Fruit fly (Drosophila melanogaster): Measurements from ENCODE around the gene CG3347.

Gene CG3347

dm6 chr2L:3299142-3299541 is 29.9 kb downstream of the CG3347 start:
- TF ChIP-seq foxo (GFP tag; optimal IDR thresholded peaks at IDR 0.05), result no peak

dm6 chr2L:3299803-3300202 is 30.6 kb downstream of the CG3347 start:
- TF ChIP-seq ey (GFP tag; optimal IDR thresholded peaks at IDR 0.05) (no peak), fru (GFP tag; optimal IDR thresholded peaks at IDR 0.05) (no peak), Vsx2 (GFP tag; optimal IDR thresholded peaks at IDR 0.05; ENCODE audit: partially characterized antibody) (no peak), sv (GFP tag; optimal IDR thresholded peaks at IDR 0.05) (no peak), h (GFP tag; optimal IDR thresholded peaks at IDR 0.05) (no peak), Dif (GFP tag; optimal IDR thresholded peaks at IDR 0.05; ENCODE audit: partially characterized antibody) (no peak), usp (GFP tag; optimal IDR thresholded peaks at IDR 0.05) (no peak), woc (GFP tag; optimal IDR thresholded peaks at IDR 0.05) (no peak), Hr78 (GFP tag; optimal IDR thresholded peaks at IDR 0.05) (no peak), Dfd (GFP tag; optimal IDR thresholded peaks at IDR 0.05) (no peak), dl (GFP tag; optimal IDR thresholded peaks at IDR 0.05; ENCODE audit: insufficient read depth in 1 of 2, partially characterized antibody in 2 of 2) (no peak), Hnf4 (GFP tag; optimal IDR thresholded peaks at IDR 0.05) (no peak), N (GFP tag; optimal IDR thresholded peaks at IDR 0.05) (no peak), CG32264 (GFP tag; optimal IDR thresholded peaks at IDR 0.05) (no peak)

dm6 chr2L:3301058-3301457 is 31.8 kb downstream of the CG3347 start:
- TF ChIP-seq Sp1 (GFP tag; optimal IDR thresholded peaks at IDR 0.05) (no peak), dl (GFP tag; optimal IDR thresholded peaks at IDR 0.05; ENCODE audit: insufficient read depth in 1 of 2, partially characterized antibody in 2 of 2) (no peak), woc (GFP tag; optimal IDR thresholded peaks at IDR 0.05) (no peak), dmrt93B (GFP tag; optimal IDR thresholded peaks at IDR 0.05) (no peak), h (GFP tag; optimal IDR thresholded peaks at IDR 0.05) (no peak), dsf (GFP tag; optimal IDR thresholded peaks at IDR 0.05; ENCODE audit: borderline replicate concordance) (no peak), usp (GFP tag; optimal IDR thresholded peaks at IDR 0.05) (no peak), psq (GFP tag; optimal IDR thresholded peaks at IDR 0.05) (no peak), brk (GFP tag; optimal IDR thresholded peaks at IDR 0.05) (no peak), CG9705 (GFP tag; optimal IDR thresholded peaks at IDR 0.05) (no peak), Rel (GFP tag; optimal IDR thresholded peaks at IDR 0.05) (no peak), Rel (tag; optimal IDR thresholded peaks at IDR 0.05) (no peak)

- TF ChIP-seq dmrt93B (GFP tag; optimal IDR thresholded peaks at IDR 0.05) (peak; percentile 100), Dfd (GFP tag; optimal IDR thresholded peaks at IDR 0.05) (peak; percentile 96), br (GFP tag; optimal IDR thresholded peaks at IDR 0.05) (peak; percentile 100), lola (GFP tag; optimal IDR thresholded peaks at IDR 0.05) (no peak), Dif (GFP tag; optimal IDR thresholded peaks at IDR 0.05; ENCODE audit: partially characterized antibody) (peak; percentile 39), Jra (GFP tag; optimal IDR thresholded peaks at IDR 0.05) (peak; percentile 99), N (GFP tag; optimal IDR thresholded peaks at IDR 0.05) (peak; percentile 5), CG9705 (GFP tag; optimal IDR thresholded peaks at IDR 0.05) (peak; percentile 100), Hnf4 (GFP tag; optimal IDR thresholded peaks at IDR 0.05) (peak; percentile 99), Myc (optimal IDR thresholded peaks at IDR 0.05) (peak; percentile 18), fru (GFP tag; optimal IDR thresholded peaks at IDR 0.05) (peak; percentile 100), Abd-B (GFP tag; optimal IDR thresholded peaks at IDR 0.05) (no peak), brk (GFP tag; optimal IDR thresholded peaks at IDR 0.05) (peak; percentile 97), Vsx2 (GFP tag; optimal IDR thresholded peaks at IDR 0.05; ENCODE audit: partially characterized antibody) (no peak), Rel (GFP tag; optimal IDR thresholded peaks at IDR 0.05) (peak; percentile 98), Rel (tag; optimal IDR thresholded peaks at IDR 0.05) (peak; percentile 96), ey (GFP tag; optimal IDR thresholded peaks at IDR 0.05) (peak; percentile 100), CrebA (GFP tag; optimal IDR thresholded peaks at IDR 0.05; ENCODE audit: borderline replicate concordance) (peak; percentile 97), dsf (GFP tag; optimal IDR thresholded peaks at IDR 0.05; ENCODE audit: borderline replicate concordance) (peak; percentile 97), foxo (GFP tag; optimal IDR thresholded peaks at IDR 0.05) (peak; percentile 98 to 100), OdsH (GFP tag; optimal IDR thresholded peaks at IDR 0.05) (peak; percentile 100), Hr83 (GFP tag; optimal IDR thresholded peaks at IDR 0.05; ENCODE audit: poor library complexity, severe bottlenecking) (peak; percentile 99), dl (GFP tag; optimal IDR thresholded peaks at IDR 0.05; ENCODE audit: insufficient read depth in 1 of 2, partially characterized antibody in 2 of 2) (peak in 1 of 2 experiments; percentile 7), GATAd (GFP tag; optimal IDR thresholded peaks at IDR 0.05) (peak; percentile 98), psq (GFP tag; optimal IDR thresholded peaks at IDR 0.05) (peak; percentile 99), sage (GFP tag; optimal IDR thresholded peaks at IDR 0.05) (peak; percentile 99), Hr78 (GFP tag; optimal IDR thresholded peaks at IDR 0.05) (no peak), h (GFP tag; optimal IDR thresholded peaks at IDR 0.05) (peak; percentile 100), CG32264 (GFP tag; optimal IDR thresholded peaks at IDR 0.05) (peak; percentile 99), tai (GFP tag; optimal IDR thresholded peaks at IDR 0.05) (peak; percentile 99), Sp1 (GFP tag; optimal IDR thresholded peaks at IDR 0.05) (peak; percentile 100), Mio (GFP tag; optimal IDR thresholded peaks at IDR 0.05) (peak; percentile 96), jim (GFP tag; optimal IDR thresholded peaks at IDR 0.05) (peak; percentile 96), pan (optimal IDR thresholded peaks at IDR 0.05) (no peak), woc (GFP tag; optimal IDR thresholded peaks at IDR 0.05) (peak; percentile 99), usp (GFP tag; optimal IDR thresholded peaks at IDR 0.05) (peak; percentile 60), rgr (GFP tag; optimal IDR thresholded peaks at IDR 0.05) (peak; percentile 100), HLH106 (tag; optimal IDR thresholded peaks at IDR 0.05) (peak; percentile 100), sv (GFP tag; optimal IDR thresholded peaks at IDR 0.05) (peak; percentile 100)
Observed at dm6 chr2L:3301755-3302499, 32.7 kb downstream of the CG3347 start.
